Fruit fly (Drosophila melanogaster): ENCODE data around the gene fid.
A peak's percentile ranks its signal among the peaks of the same experiment; 100 is the strongest.

fid gene

dm6 chr3R:25982734-25983133, 12.9 kb downstream of the fid start, which contains the start of gene Nf1 (continued):
- no peak for TF ChIP-seq unpg (GFP tag; optimal IDR thresholded peaks at IDR 0.05)
- TF ChIP-seq CG11696 (GFP tag; IDR thresholded peaks at IDR 0.05), result no peak
- TF ChIP-seq CG6654 (GFP tag; optimal IDR thresholded peaks at IDR 0.05), result no peak
- no peak for TF ChIP-seq Ada2b (GFP tag; IDR thresholded peaks at IDR 0.05)
- TF ChIP-seq cwo (GFP tag; optimal IDR thresholded peaks at IDR 0.05), result no peak
- TF ChIP-seq sim (GFP tag; IDR thresholded peaks at IDR 0.05), result no peak
- TF ChIP-seq H15 (GFP tag; IDR thresholded peaks at IDR 0.05), result no peak
- no peak for TF ChIP-seq Hr3 (GFP tag; optimal IDR thresholded peaks at IDR 0.05)
- TF ChIP-seq peb (GFP tag; IDR thresholded peaks at IDR 0.05), result no peak
- no peak for TF ChIP-seq insv (GFP tag; optimal IDR thresholded peaks at IDR 0.05)
- peak; percentile 3 for TF ChIP-seq Abd-B (GFP tag; optimal IDR thresholded peaks at IDR 0.05)
- no peak for TF ChIP-seq toy (GFP tag; IDR thresholded peaks at IDR 0.05)
- TF ChIP-seq MTF-1 (GFP tag; optimal IDR thresholded peaks at IDR 0.05; ENCODE audit: borderline replicate concordance), result no peak
- no peak for TF ChIP-seq CG11398 (GFP tag; optimal IDR thresholded peaks at IDR 0.05)
- no peak for TF ChIP-seq gcm2 (GFP tag; optimal IDR thresholded peaks at IDR 0.05)
- no peak for TF ChIP-seq Eip74EF (GFP tag; optimal IDR thresholded peaks at IDR 0.05)
- TF ChIP-seq Jarid2 (GFP tag; optimal IDR thresholded peaks at IDR 0.05), result no peak
- TF ChIP-seq bigmax (GFP tag; optimal IDR thresholded peaks at IDR 0.05), result no peak
- TF ChIP-seq CG11723 (GFP tag; optimal IDR thresholded peaks at IDR 0.05), result no peak
- no peak for TF ChIP-seq CG31224 (GFP tag; IDR thresholded peaks at IDR 0.05)
- TF ChIP-seq CG10565 (GFP tag; optimal IDR thresholded peaks at IDR 0.05), result no peak
- no peak for TF ChIP-seq CG4854 (GFP tag; optimal IDR thresholded peaks at IDR 0.05)
- TF ChIP-seq CG12219 (GFP tag; optimal IDR thresholded peaks at IDR 0.05), result no peak
- TF ChIP-seq CG1832 (GFP tag; optimal IDR thresholded peaks at IDR 0.05), result no peak
- TF ChIP-seq Nf-YA (GFP tag; IDR thresholded peaks at IDR 0.05), result no peak
- TF ChIP-seq CG3847 (GFP tag; IDR thresholded peaks at IDR 0.05), result 0 out of 2 replicates have a peak, but pooled peaks have one; percentile 13
- TF ChIP-seq tna (GFP tag; IDR thresholded peaks at IDR 0.05; ENCODE audit: partially characterized antibody), result peak; percentile 48; the same call in 1 of the 2 replicates
- no peak for TF ChIP-seq gsb-n (tag; optimal IDR thresholded peaks at IDR 0.05)
- TF ChIP-seq CG7963 (GFP tag; IDR thresholded peaks at IDR 0.05; ENCODE audit: partially characterized antibody), result 0 out of 3 replicates have a peak, but pooled peaks have one; percentile 38
- TF ChIP-seq CG11695 (GFP tag; IDR thresholded peaks at IDR 0.05), result no peak
- TF ChIP-seq da (GFP tag; optimal IDR thresholded peaks at IDR 0.05), result no peak
- no peak for TF ChIP-seq seq (GFP tag; IDR thresholded peaks at IDR 0.05)
- no peak for TF ChIP-seq Taf1 (GFP tag; IDR thresholded peaks at IDR 0.05)
- no peak for TF ChIP-seq CG6272 (GFP tag; IDR thresholded peaks at IDR 0.05)
- no peak for TF ChIP-seq CG8290 (GFP tag; optimal IDR thresholded peaks at IDR 0.05)
- no peak for TF ChIP-seq CG8290 (tag; optimal IDR thresholded peaks at IDR 0.05)
- no peak for TF ChIP-seq CG17802 (tag; optimal IDR thresholded peaks at IDR 0.05)
- no peak for TF ChIP-seq CG2120 (GFP tag; optimal IDR thresholded peaks at IDR 0.05)
- TF ChIP-seq Hr51 (GFP tag; optimal IDR thresholded peaks at IDR 0.05), result no peak
- TF ChIP-seq rib (GFP tag; IDR thresholded peaks at IDR 0.05), result no peak
- TF ChIP-seq CG12104 (GFP tag; optimal IDR thresholded peaks at IDR 0.05), result no peak
- TF ChIP-seq kah (GFP tag; optimal IDR thresholded peaks at IDR 0.05), result no peak
- TF ChIP-seq Blimp-1 (GFP tag; optimal IDR thresholded peaks at IDR 0.05), result no peak
- no peak for TF ChIP-seq Dad (GFP tag; optimal IDR thresholded peaks at IDR 0.05)
- no peak for TF ChIP-seq Bteb2 (GFP tag; optimal IDR thresholded peaks at IDR 0.05)
- no peak for TF ChIP-seq Dip2 (GFP tag; IDR thresholded peaks at IDR 0.05)
- no peak for TF ChIP-seq CG8281 (tag; optimal IDR thresholded peaks at IDR 0.05)
- no peak for TF ChIP-seq grn (GFP tag; optimal IDR thresholded peaks at IDR 0.05)
- no peak for TF ChIP-seq Mad (GFP tag; optimal IDR thresholded peaks at IDR 0.05)
- TF ChIP-seq Atf6 (GFP tag; IDR thresholded peaks at IDR 0.05), result no peak
- peak; percentile 0 for TF ChIP-seq Chrac-16 (GFP tag; optimal IDR thresholded peaks at IDR 0.05)
- no peak for TF ChIP-seq pita (GFP tag; optimal IDR thresholded peaks at IDR 0.05)
